Worm (Caenorhabditis elegans): ENCODE data around the gene F21D5.5.

The F21D5.5 gene

DNA sequence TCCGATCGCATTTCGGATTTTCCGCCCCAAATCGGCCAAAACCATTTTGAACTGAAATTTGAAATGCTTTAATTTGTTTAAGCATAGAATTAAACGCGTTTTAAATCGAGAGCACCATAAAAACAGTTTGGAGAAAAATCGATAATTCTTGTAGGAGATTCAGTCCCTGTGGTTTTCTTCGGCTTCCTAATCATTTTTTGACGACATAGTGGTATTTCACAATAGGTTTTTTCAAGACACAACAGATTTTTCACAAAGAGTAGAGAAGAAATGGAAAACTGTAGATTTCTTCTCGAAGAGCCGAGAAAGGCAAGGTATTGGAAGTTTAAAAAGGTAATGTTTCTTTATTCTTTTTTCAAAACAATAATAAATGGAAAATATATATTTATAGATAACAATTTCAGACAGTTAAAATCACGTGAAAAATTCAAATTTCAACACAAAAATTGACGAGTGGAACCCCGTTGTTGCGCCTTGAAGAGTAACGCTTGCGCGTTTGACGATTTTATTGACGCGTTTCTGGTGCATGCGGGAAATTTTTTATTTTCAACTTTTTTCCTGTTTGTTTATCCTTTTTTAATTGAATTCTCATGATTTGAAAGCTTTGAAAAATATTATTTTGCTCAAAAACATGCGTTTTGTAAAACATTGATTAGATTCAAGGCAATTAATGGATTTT is 4.6 kb upstream of the F21D5.5 start, which contains the start of gene F21D5.7 (continued):
- TF ChIP-seq madf-6 (GFP tag; IDR thresholded peaks at IDR 0.05) (peak; percentile 69), mcd-1 (GFP tag; IDR thresholded peaks at IDR 0.05) (peak; percentile 75), snpc-1.3 (tag; optimal IDR thresholded peaks at IDR 0.05; ENCODE audit: insufficient read depth) (peak; percentile 34), lin-35 (GFP tag; optimal IDR thresholded peaks at IDR 0.05) (peak in 1 of 3 experiments; percentile 78), snpc-1.1 (tag; optimal IDR thresholded peaks at IDR 0.05; ENCODE audit: insufficient read depth) (no peak), somi-1 (GFP tag; optimal IDR thresholded peaks at IDR 0.05) (no peak), pha-4 (tag; optimal IDR thresholded peaks at IDR 0.05) (peak; percentile 25), ekl-4 (GFP tag; IDR thresholded peaks at IDR 0.05) (peak; percentile 68; the same call in 1 of the 2 replicates), efl-1 (GFP tag; optimal IDR thresholded peaks at IDR 0.05) (peak; percentile 37), F10E7.11 (tag; optimal IDR thresholded peaks at IDR 0.05) (no peak), madf-8 (GFP tag; conservative IDR thresholded peaks at IDR 0.05) (peak; percentile 36), lin-54 (GFP tag; optimal IDR thresholded peaks at IDR 0.05) (peak; percentile 89), cebp-1 (GFP tag; IDR thresholded peaks at IDR 0.05) (peak; percentile 22; the same call in 1 of the 2 replicates), cebp-1 (tag; optimal IDR thresholded peaks at IDR 0.05) (peak; percentile 93), repo-1 (tag; optimal IDR thresholded peaks at IDR 0.05) (peak; percentile 30), atf-7 (tag; optimal IDR thresholded peaks at IDR 0.05) (peak; percentile 28), hmg-20 (GFP tag; IDR thresholded peaks at IDR 0.05) (peak; percentile 29; the same call in 1 of the 2 replicates), attf-5 (GFP tag; optimal IDR thresholded peaks at IDR 0.05) (peak; percentile 90), pbrm-1 (GFP tag; IDR thresholded peaks at IDR 0.05) (0 out of 2 replicates have a peak, but pooled peaks have one; percentile 64), dpl-1 (GFP tag; optimal IDR thresholded peaks at IDR 0.05) (peak; percentile 13), B0261.1 (tag; optimal IDR thresholded peaks at IDR 0.05) (no peak), Y53G8AR.9 (GFP tag; conservative IDR thresholded peaks at IDR 0.05) (peak; percentile 81), F23B12.7 (tag; optimal IDR thresholded peaks at IDR 0.05; ENCODE audit: insufficient read depth) (peak; percentile 63), attf-3 (GFP tag; conservative IDR thresholded peaks at IDR 0.05) (0 out of 2 replicates have a peak, but pooled peaks have one; percentile 41), hmg-1.2 (GFP tag; IDR thresholded peaks at IDR 0.05) (peak; percentile 52), snpc-4 (GFP tag; optimal IDR thresholded peaks at IDR 0.05) (no peak), snpc-4 (tag; optimal IDR thresholded peaks at IDR 0.05) (peak in 3 of 4 experiments; percentile 51 to 63 (median 59)), nhr-80 (tag; optimal IDR thresholded peaks at IDR 0.05) (peak; percentile 67), K12H6.12 (tag; optimal IDR thresholded peaks at IDR 0.05) (peak; percentile 19), unc-62 (GFP tag; optimal IDR thresholded peaks at IDR 0.05) (peak; percentile 24), athp-1 (tag; optimal IDR thresholded peaks at IDR 0.05) (no peak), let-526 (GFP tag; IDR thresholded peaks at IDR 0.05) (no peak), lag-1 (GFP tag; IDR thresholded peaks at IDR 0.05) (no peak)

- TF ChIP-seq T07F8.4 (tag; optimal IDR thresholded peaks at IDR 0.05), result no peak
- no peak for TF ChIP-seq lsy-27 (tag; optimal IDR thresholded peaks at IDR 0.05; ENCODE audit: borderline replicate concordance, insufficient read depth)
- TF ChIP-seq ceh-91 (GFP tag; IDR thresholded peaks at IDR 0.05), result no peak
- TF ChIP-seq mcd-1 (GFP tag; IDR thresholded peaks at IDR 0.05), result no peak
- TF ChIP-seq lin-35 (GFP tag; optimal IDR thresholded peaks at IDR 0.05), result peak in 1 of 3 experiments; percentile 48
- TF ChIP-seq fkh-3 (tag; optimal IDR thresholded peaks at IDR 0.05), result no peak
- no peak for TF ChIP-seq ets-4 (GFP tag; optimal IDR thresholded peaks at IDR 0.05)
- TF ChIP-seq lin-26 (GFP tag; IDR thresholded peaks at IDR 0.05), result no peak
- no peak for TF ChIP-seq ztf-26 (tag; optimal IDR thresholded peaks at IDR 0.05)
- no peak for TF ChIP-seq tlf-1 (GFP tag; optimal IDR thresholded peaks at IDR 0.05)
- TF ChIP-seq D2030.7 (GFP tag; IDR thresholded peaks at IDR 0.05), result no peak
- TF ChIP-seq hmg-20 (GFP tag; IDR thresholded peaks at IDR 0.05), result no peak
- no peak for TF ChIP-seq attf-5 (GFP tag; optimal IDR thresholded peaks at IDR 0.05)
- TF ChIP-seq F23B12.7 (tag; optimal IDR thresholded peaks at IDR 0.05; ENCODE audit: insufficient read depth), result no peak
- no peak for TF ChIP-seq snpc-4 (GFP tag; optimal IDR thresholded peaks at IDR 0.05)
- TF ChIP-seq snpc-4 (tag; optimal IDR thresholded peaks at IDR 0.05), result no peak
- no peak for TF ChIP-seq F37B4.10 (GFP tag; IDR thresholded peaks at IDR 0.05)
- no peak for TF ChIP-seq Y53G8AR.9 (GFP tag; conservative IDR thresholded peaks at IDR 0.05)
- peak; percentile 56 for TF ChIP-seq repo-1 (tag; optimal IDR thresholded peaks at IDR 0.05)
- TF ChIP-seq C06A6.2 (GFP tag; conservative IDR thresholded peaks at IDR 0.05), result no peak
- TF ChIP-seq attf-6 (GFP tag; IDR thresholded peaks at IDR 0.05), result no peak
- no peak for TF ChIP-seq ztf-22 (GFP tag; optimal IDR thresholded peaks at IDR 0.05)
Measured at ce11 chrIV:8740952-8741438, 1.8 kb upstream of the F21D5.5 start, which contains the start of gene F21D5.6. F21D5.6 (minus strand) TSS chrIV:8741388.

Data from whole organism, young adult.